Worm (Caenorhabditis elegans): ENCODE results near the gene sre-44.

Gene sre-44

DNA sequence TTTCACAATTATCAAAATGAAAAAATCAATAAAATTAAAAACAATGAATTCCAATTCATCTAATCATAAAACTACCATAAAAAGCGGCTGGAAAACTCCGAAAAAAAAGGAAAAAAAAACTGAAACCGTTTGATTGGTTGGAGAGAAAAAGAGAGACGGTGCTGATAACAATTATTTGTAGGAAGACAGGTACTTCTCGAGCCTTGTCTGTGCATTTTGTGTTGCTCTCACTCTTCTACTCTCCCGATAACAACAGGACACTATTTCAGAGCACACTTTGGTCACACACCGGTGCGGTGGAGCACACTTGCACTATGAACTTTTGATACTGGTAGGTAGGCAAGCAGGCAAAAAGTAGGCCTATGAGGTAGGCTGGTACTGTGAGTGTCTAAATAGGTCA lies 7.1 kb downstream of the sre-44 start (continued):
- TF ChIP-seq ceh-27 (GFP tag; optimal IDR thresholded peaks at IDR 0.05) (no peak), F39B2.1 (GFP tag; IDR thresholded peaks at IDR 0.05) (no peak), F22D6.2 (tag; optimal IDR thresholded peaks at IDR 0.05) (no peak), hmg-1.2 (GFP tag; IDR thresholded peaks at IDR 0.05) (no peak), ceh-91 (GFP tag; IDR thresholded peaks at IDR 0.05) (no peak), hmg-20 (GFP tag; IDR thresholded peaks at IDR 0.05) (no peak), ceh-79 (tag; optimal IDR thresholded peaks at IDR 0.05) (no peak), Y95B8A.8 (GFP tag; IDR thresholded peaks at IDR 0.05) (no peak), ceh-58 (GFP tag; IDR thresholded peaks at IDR 0.05) (no peak), hlh-26 (GFP tag; conservative IDR thresholded peaks at IDR 0.05) (no peak), hsf-1 (GFP tag; IDR thresholded peaks at IDR 0.05) (no peak), cebp-2 (GFP tag; IDR thresholded peaks at IDR 0.05) (no peak), nfyb-1 (GFP tag; IDR thresholded peaks at IDR 0.05) (peak; percentile 81), repo-1 (tag; optimal IDR thresholded peaks at IDR 0.05) (no peak), lag-1 (GFP tag; IDR thresholded peaks at IDR 0.05) (no peak), aptf-3 (GFP tag; IDR thresholded peaks at IDR 0.05) (no peak), Y56A3A.18 (GFP tag; IDR thresholded peaks at IDR 0.05) (no peak), mxl-1 (tag; optimal IDR thresholded peaks at IDR 0.05) (no peak), lsy-27 (tag; optimal IDR thresholded peaks at IDR 0.05; ENCODE audit: borderline replicate concordance, insufficient read depth) (no peak), lir-1 (GFP tag; conservative IDR thresholded peaks at IDR 0.05) (no peak), dox-1 (GFP tag; IDR thresholded peaks at IDR 0.05) (peak; percentile 62; the same call in 1 of the 2 replicates), xnd-1 (tag; optimal IDR thresholded peaks at IDR 0.05) (no peak), lin-26 (GFP tag; IDR thresholded peaks at IDR 0.05) (no peak), nhr-90 (tag; optimal IDR thresholded peaks at IDR 0.05) (peak; percentile 7), snpc-1.1 (tag; optimal IDR thresholded peaks at IDR 0.05; ENCODE audit: insufficient read depth) (no peak), madf-6 (GFP tag; IDR thresholded peaks at IDR 0.05) (no peak), egrh-3 (GFP tag; IDR thresholded peaks at IDR 0.05) (no peak), F55B11.4 (tag; optimal IDR thresholded peaks at IDR 0.05; ENCODE audit: borderline replicate concordance, insufficient read depth) (no peak), zim-3 (tag; optimal IDR thresholded peaks at IDR 0.05) (no peak), efl-1 (GFP tag; optimal IDR thresholded peaks at IDR 0.05) (no peak), madf-8 (GFP tag; conservative IDR thresholded peaks at IDR 0.05) (no peak), bed-2 (GFP tag; IDR thresholded peaks at IDR 0.05) (no peak), ccch-3 (GFP tag; optimal IDR thresholded peaks at IDR 0.05) (no peak), athp-1 (tag; optimal IDR thresholded peaks at IDR 0.05) (no peak), rec-8 (tag; optimal IDR thresholded peaks at IDR 0.05) (no peak), bed-1 (GFP tag; IDR thresholded peaks at IDR 0.05) (no peak), nhr-80 (tag; optimal IDR thresholded peaks at IDR 0.05) (peak; percentile 92), C17E4.6 (GFP tag; IDR thresholded peaks at IDR 0.05) (no peak), ztf-3 (GFP tag; optimal IDR thresholded peaks at IDR 0.05) (no peak), madf-10 (tag; optimal IDR thresholded peaks at IDR 0.05) (no peak), F37B4.10 (GFP tag; IDR thresholded peaks at IDR 0.05) (no peak), chd-7 (tag; optimal IDR thresholded peaks at IDR 0.05) (peak; percentile 3), gei-17 (GFP tag; optimal IDR thresholded peaks at IDR 0.05) (no peak), unc-62 (GFP tag; optimal IDR thresholded peaks at IDR 0.05) (no peak), K12H6.12 (tag; optimal IDR thresholded peaks at IDR 0.05) (no peak), him-1 (tag; optimal IDR thresholded peaks at IDR 0.05) (no peak), ceh-100 (GFP tag; IDR thresholded peaks at IDR 0.05) (no peak), mcd-1 (GFP tag; IDR thresholded peaks at IDR 0.05) (peak; percentile 62), T26A5.8 (tag; optimal IDR thresholded peaks at IDR 0.05) (no peak), die-1 (tag; optimal IDR thresholded peaks at IDR 0.05) (no peak), hlh-12 (tag; optimal IDR thresholded peaks at IDR 0.05) (no peak)

Measured in whole organism, young adult.